Fruit fly (Drosophila melanogaster) whole organism, embryonic: ENCODE results near the gene cerv.

Source experiments
- Bgb ChIP-seq: fragments of 200-800 bp; sonication (Bioruptor generic); IDR thresholded peaks from 2 replicates; pipeline ENCODE4 v1.3.6; 2022; ENCODE audit warnings: missing biosample characterization, missing genetic modification characterization; ENCODE audit not compliant: partially characterized antibody
- Bteb2 ChIP-seq: fragments of 200-800 bp; sonication (Bioruptor generic); optimal IDR thresholded peaks from 2 replicates; lab custom pipeline; 2016; ENCODE audit warnings: missing biosample characterization, missing genetic modification characterization
- CG1024 ChIP-seq: fragments of 200-800 bp; sonication (Bioruptor generic); IDR thresholded peaks from 2 replicates; pipeline ENCODE4 v1.3.6; 2022; ENCODE audit warnings: missing biosample characterization, missing genetic modification characterization
- CG10274 ChIP-seq: fragments of 200-800 bp; sonication (Bioruptor generic); optimal IDR thresholded peaks from 3 replicates; lab custom pipeline; 2017; ENCODE audit warnings: missing biosample characterization, mild to moderate bottlenecking, missing genetic modification characterization
- CG12942 ChIP-seq: fragments of 200-800 bp; sonication (Bioruptor generic); optimal IDR thresholded peaks from 3 replicates; lab custom pipeline; 2016; ENCODE audit warnings: missing biosample characterization, missing genetic modification characterization
- CG13287 ChIP-seq: fragments of 200-800 bp; sonication (Bioruptor generic); IDR thresholded peaks from 2 replicates; pipeline ENCODE4 v1.3.6; 2022; ENCODE audit warnings: missing biosample characterization, missing genetic modification characterization; ENCODE audit not compliant: partially characterized antibody
- CG15479 ChIP-seq: fragments of 200-800 bp; sonication (Bioruptor generic); optimal IDR thresholded peaks from 3 replicates; lab custom pipeline; 2019; ENCODE audit warnings: missing biosample characterization, mild to moderate bottlenecking, missing genetic modification characterization, moderate library complexity
- CG16813 ChIP-seq: fragments of 200-800 bp; sonication (Bioruptor generic); IDR thresholded peaks from 3 replicates; pipeline ENCODE4 v1.3.6; 2022; ENCODE audit warnings: missing biosample characterization, missing genetic modification characterization; ENCODE audit not compliant: partially characterized antibody
- CG17359 ChIP-seq: fragments of 200-800 bp; sonication (Bioruptor generic); optimal IDR thresholded peaks from 3 replicates; lab custom pipeline; 2018; ENCODE audit warnings: missing biosample characterization, mild to moderate bottlenecking, missing genetic modification characterization, moderate library complexity
- CG3838 ChIP-seq: fragments of 200-800 bp; sonication (Bioruptor generic); optimal IDR thresholded peaks from 3 replicates; lab custom pipeline; 2016; ENCODE audit warnings: missing biosample characterization, missing genetic modification characterization
- CG4404 ChIP-seq: fragments of 200-800 bp; sonication (Bioruptor generic); IDR thresholded peaks from 2 replicates; pipeline ENCODE4 v1.3.6; 2022; ENCODE audit warnings: missing biosample characterization, missing genetic modification characterization
- CG4617 ChIP-seq: fragments of 200-800 bp; sonication (Bioruptor generic); optimal IDR thresholded peaks from 3 replicates; lab custom pipeline; 2016; ENCODE audit warnings: missing biosample characterization, missing genetic modification characterization, borderline replicate concordance
- CG8765 ChIP-seq: fragments of 200-800 bp; sonication (Bioruptor generic); IDR thresholded peaks from 2 replicates; pipeline ENCODE4 v1.3.6; 2022; ENCODE audit warnings: missing biosample characterization, missing genetic modification characterization
- CG9932 ChIP-seq: fragments of 200-800 bp; sonication (Bioruptor generic); IDR thresholded peaks from 2 replicates; pipeline ENCODE4 v1.3.6; 2022; ENCODE audit warnings: missing biosample characterization, missing genetic modification characterization
- CoRest ChIP-seq: fragments of 200-800 bp; sonication (Bioruptor generic); optimal IDR thresholded peaks from 3 replicates; lab custom pipeline; 2018; ENCODE audit warnings: missing biosample characterization, mild to moderate bottlenecking, missing genetic modification characterization, moderate library complexity
- Dp ChIP-seq: fragments of 200-800 bp; sonication (Bioruptor generic); optimal IDR thresholded peaks from 2 replicates; lab custom pipeline; 2018; ENCODE audit warnings: missing biosample characterization, mild to moderate bottlenecking, missing genetic modification characterization, moderate library complexity
- Dref ChIP-seq: fragments of 200-800 bp; sonication (Bioruptor generic); IDR thresholded peaks from 2 replicates; pipeline ENCODE4 v1.3.6; 2022; ENCODE audit warnings: missing biosample characterization, missing genetic modification characterization
- HLH3B ChIP-seq: fragments of 200-800 bp; sonication (Bioruptor generic); IDR thresholded peaks from 2 replicates; pipeline ENCODE4 v1.3.6; 2022; ENCODE audit warnings: missing biosample characterization, missing genetic modification characterization
- HLH54F ChIP-seq: fragments of 200-800 bp; sonication (Bioruptor generic); optimal IDR thresholded peaks from 3 replicates; lab custom pipeline; 2016; ENCODE audit warnings: missing biosample characterization, missing genetic modification characterization
- Med ChIP-seq: fragments of 200-800 bp; sonication (Bioruptor generic); peaks from one replicate; lab custom pipeline; 2016; ENCODE audit warnings: missing biosample characterization, missing genetic modification characterization, mild to moderate bottlenecking, inconsistent platforms, moderate library complexity
- Mrtf ChIP-seq: fragments of 200-800 bp; sonication (Bioruptor generic); IDR thresholded peaks from 3 replicates; pipeline ENCODE4 v1.3.6; 2022; ENCODE audit warnings: missing biosample characterization, missing genetic modification characterization
- Ptx1 ChIP-seq: fragments of 200-800 bp; sonication (Bioruptor generic); IDR thresholded peaks from 2 replicates; pipeline ENCODE4 v1.3.6; 2022; ENCODE audit warnings: missing biosample characterization, missing genetic modification characterization
- Rfx ChIP-seq: fragments of 200-800 bp; sonication (Bioruptor generic); IDR thresholded peaks from 2 replicates; pipeline ENCODE4 v1.3.6; 2022; ENCODE audit warnings: missing biosample characterization, missing genetic modification characterization
- Scr ChIP-seq: fragments of 200-800 bp; sonication (Bioruptor generic); IDR thresholded peaks from 2 replicates; pipeline ENCODE4 v1.3.6; 2022; ENCODE audit warnings: missing biosample characterization, missing genetic modification characterization; ENCODE audit not compliant: partially characterized antibody
- Tbp ChIP-seq: fragments of >200 bp; optimal IDR thresholded peaks from 2 replicates; lab custom pipeline; 2018; ENCODE audit warnings: missing biosample characterization, missing genetic modification characterization
- Xbp1 ChIP-seq: fragments of 200-800 bp; sonication (Bioruptor generic); optimal IDR thresholded peaks from 3 replicates; lab custom pipeline; 2016; ENCODE audit warnings: missing biosample characterization, mild to moderate bottlenecking, missing genetic modification characterization
- Xrp1 ChIP-seq: fragments of 200-800 bp; sonication (Bioruptor generic); IDR thresholded peaks from 2 replicates; pipeline ENCODE4 v1.3.6; 2022; ENCODE audit warnings: missing biosample characterization, missing genetic modification characterization
- amos ChIP-seq: fragments of 200-800 bp; sonication (Bioruptor generic); IDR thresholded peaks from 2 replicates; pipeline ENCODE4 v1.3.6; 2022; ENCODE audit warnings: missing biosample characterization, missing genetic modification characterization; ENCODE audit not compliant: partially characterized antibody
- aop ChIP-seq: fragments of 200-800 bp; sonication (Bioruptor generic); IDR thresholded peaks from 2 replicates; pipeline ENCODE4 v1.3.6; 2022; ENCODE audit warnings: missing biosample characterization, missing genetic modification characterization
- bab2 ChIP-seq: fragments of 200-800 bp; sonication (Bioruptor generic); optimal IDR thresholded peaks from 2 replicates; lab custom pipeline; 2016; ENCODE audit warnings: missing biosample characterization, missing genetic modification characterization
- bsh ChIP-seq, 2 experiments: fragments of 200-800 bp; sonication (Bioruptor generic); optimal IDR thresholded peaks; 2 replicates each; lab custom pipeline; 2017 to 2018; ENCODE audit warnings: mild to moderate bottlenecking in 2 of 2, missing biosample characterization in 2 of 2, missing genetic modification characterization in 2 of 2, moderate library complexity in 1 of 2
- chinmo ChIP-seq: fragments of 200-800 bp; sonication (Bioruptor generic); IDR thresholded peaks from 4 replicates; pipeline ENCODE4 v1.3.6; 2022; ENCODE audit warnings: missing biosample characterization, missing genetic modification characterization; ENCODE audit not compliant: partially characterized antibody
- croc ChIP-seq: fragments of 200-800 bp; sonication (Bioruptor generic); conservative IDR thresholded peaks from 3 replicates; pipeline ENCODE4 v1.3.6; 2022; ENCODE audit warnings: missing biosample characterization, missing genetic modification characterization
- dmrt11E ChIP-seq: fragments of 200-800 bp; sonication (Bioruptor generic); optimal IDR thresholded peaks from 3 replicates; lab custom pipeline; 2018; ENCODE audit warnings: missing biosample characterization, mild to moderate bottlenecking, missing genetic modification characterization, moderate library complexity
- grau ChIP-seq: fragments of 200-800 bp; optimal IDR thresholded peaks from 3 replicates; lab custom pipeline; 2019; ENCODE audit warnings: missing biosample characterization, mild to moderate bottlenecking, missing genetic modification characterization, moderate library complexity
- grn ChIP-seq: fragments of 200-800 bp; sonication (Bioruptor generic); optimal IDR thresholded peaks from 3 replicates; lab custom pipeline; 2017; ENCODE audit warnings: missing biosample characterization, missing genetic modification characterization
- ind ChIP-seq: fragments of 200-800 bp; sonication (Bioruptor generic); optimal IDR thresholded peaks from 3 replicates; lab custom pipeline; 2016; ENCODE audit warnings: missing biosample characterization, missing genetic modification characterization
- ken ChIP-seq: fragments of 200-800 bp; sonication (Bioruptor generic); IDR thresholded peaks from 3 replicates; pipeline ENCODE4 v1.3.6; 2022; ENCODE audit warnings: missing biosample characterization, missing genetic modification characterization
- klu ChIP-seq: fragments of 200-800 bp; sonication (Bioruptor generic); IDR thresholded peaks from 2 replicates; pipeline ENCODE4 v1.3.6; 2022; ENCODE audit warnings: missing biosample characterization, missing genetic modification characterization
- maf-S ChIP-seq: fragments of 200-800 bp; sonication (Bioruptor generic); optimal IDR thresholded peaks from 2 replicates; lab custom pipeline; 2016; ENCODE audit warnings: missing biosample characterization, missing genetic modification characterization
- pita ChIP-seq: fragments of 200-800 bp; sonication (Bioruptor generic); optimal IDR thresholded peaks from 2 replicates; lab custom pipeline; 2017; ENCODE audit warnings: missing biosample characterization, mild to moderate bottlenecking, missing genetic modification characterization
- prd ChIP-seq, 3 experiments: fragments of >200 bp in 2 of 3; fragments of 200-800 bp in 1 of 3; sonication (Bioruptor generic) in 1 of 3; optimal IDR thresholded peaks in 2 of 3; IDR thresholded peaks in 1 of 3; 2 replicates in 2 of 3; 3 replicates in 1 of 3; pipeline versions ENCODE4 v1.3.6 to Lab custom; 2017 to 2022; ENCODE audit warnings: missing biosample characterization in 1 of 3, missing genetic modification characterization in 1 of 3
- psq ChIP-seq: fragments of 200-800 bp; sonication (Bioruptor generic); optimal IDR thresholded peaks from 2 replicates; lab custom pipeline; 2017; ENCODE audit warnings: missing biosample characterization, missing genetic modification characterization
- ranshi ChIP-seq: fragments of 200-800 bp; sonication (Bioruptor generic); IDR thresholded peaks from 2 replicates; pipeline ENCODE4 v1.3.6; 2022; ENCODE audit warnings: missing biosample characterization, missing genetic modification characterization
- slou ChIP-seq: fragments of 200-800 bp; sonication (Bioruptor generic); optimal IDR thresholded peaks from 3 replicates; lab custom pipeline; 2016; ENCODE audit warnings: missing biosample characterization, missing genetic modification characterization
- stc ChIP-seq: fragments of 200-800 bp; sonication (Bioruptor generic); IDR thresholded peaks from 2 replicates; pipeline ENCODE4 v1.3.6; 2022; ENCODE audit warnings: missing biosample characterization, missing genetic modification characterization
- tin ChIP-seq: fragments of 200-800 bp; sonication (Bioruptor generic); optimal IDR thresholded peaks from 3 replicates; lab custom pipeline; 2016; ENCODE audit warnings: missing biosample characterization, missing genetic modification characterization
- trem ChIP-seq: fragments of 200-800 bp; optimal IDR thresholded peaks from 3 replicates; lab custom pipeline; 2019; ENCODE audit warnings: missing biosample characterization, mild to moderate bottlenecking, missing genetic modification characterization, moderate library complexity
- vvl ChIP-seq: fragments of 200-800 bp; sonication (Bioruptor generic); IDR thresholded peaks from 2 replicates; pipeline ENCODE4 v1.3.6; 2022; ENCODE audit warnings: missing biosample characterization, missing genetic modification characterization

Gene cerv

dm6 chrX:15594230-15594857 is 16.4 kb upstream of the cerv start (continued):
- TF ChIP-seq Mrtf (GFP tag; lab: Robert Waterston, UW) (peak; percentile 73), Rfx (GFP tag; lab: Robert Waterston, UW) (peak; percentile 80), prd (optimal IDR thresholded peaks at IDR 0.05; lab: Kevin White, UChicago) (no peak), prd (GFP tag; IDR thresholded peaks at IDR 0.05; lab: Robert Waterston, UW) (peak; percentile 51; the same call in 2 of the 3 replicates), Dp (GFP tag; lab: Kevin White, UChicago) (peak; percentile 51), HLH54F (GFP tag; lab: Kevin White, UChicago) (no peak), HLH3B (GFP tag; lab: Robert Waterston, UW) (peak; percentile 49), grn (GFP tag; lab: Kevin White, UChicago) (no peak), CG15479 (no peak), ranshi (GFP tag; lab: Robert Waterston, UW) (0 out of 2 replicates have a peak, but pooled peaks have one; percentile 17), Ptx1 (peak; percentile 73), stc (GFP tag; lab: Robert Waterston, UW) (0 out of 2 replicates have a peak, but pooled peaks have one; percentile 5), grau (tag; lab: Kevin White, UChicago) (peak; percentile 26), amos (GFP tag; lab: Robert Waterston, UW) (peak; percentile 77), psq (GFP tag; lab: Kevin White, UChicago) (no peak), dmrt11E (tag; lab: Kevin White, UChicago) (peak; percentile 11), CG3838 (GFP tag; lab: Kevin White, UChicago) (no peak), bab2 (GFP tag; lab: Kevin White, UChicago) (peak; percentile 25), CoRest (tag; lab: Kevin White, UChicago) (peak; percentile 29), klu (GFP tag; lab: Robert Waterston, UW) (peak; percentile 35; the same call in 1 of the 2 replicates), ken (GFP tag; lab: Robert Waterston, UW) (peak; percentile 66; the same call in 2 of the 3 replicates), tin (GFP tag; lab: Kevin White, UChicago) (peak; percentile 29), vvl (GFP tag; lab: Robert Waterston, UW) (peak; percentile 70), CG12942 (GFP tag; lab: Kevin White, UChicago) (peak; percentile 5), croc (GFP tag; lab: Robert Waterston, UW) (peak; percentile 12; the same call in 1 of the 3 replicates), slou (GFP tag; lab: Kevin White, UChicago) (no peak), maf-S (GFP tag; lab: Kevin White, UChicago) (no peak), Xbp1 (GFP tag; lab: Kevin White, UChicago) (peak; percentile 65), Tbp (GFP tag; lab: Kevin White, UChicago) (no peak), pita (GFP tag; lab: Kevin White, UChicago) (peak; percentile 40), trem (peak; percentile 31), Scr (GFP tag; lab: Robert Waterston, UW) (no peak; the same call in 1 of the 2 replicates), CG16813 (GFP tag; lab: Robert Waterston, UW) (peak; percentile 61), bsh (GFP tag; optimal IDR thresholded peaks at IDR 0.05; lab: Kevin White, UChicago) (peak in 1 of 2 experiments; percentile 2), aop (GFP tag; lab: Robert Waterston, UW) (no peak), CG4404 (0 out of 2 replicates have a peak, but pooled peaks have one; percentile 7), Bgb (peak; percentile 71), CG17359 (tag; lab: Kevin White, UChicago) (peak; percentile 18), CG1024 (GFP tag; lab: Robert Waterston, UW) (no peak), Dref (GFP tag; lab: Robert Waterston, UW) (no peak), CG8765 (GFP tag; lab: Robert Waterston, UW) (no peak; the same call in 1 of the 2 replicates), Med (GFP tag; lab: Kevin White, UChicago) (peak; percentile 75), ind (peak; percentile 5), CG4617 (GFP tag; lab: Kevin White, UChicago) (no peak), Xrp1 (GFP tag; lab: Robert Waterston, UW) (no peak), CG9932 (peak; percentile 78), chinmo (GFP tag; lab: Robert Waterston, UW) (0 out of 4 replicates have a peak, but pooled peaks have one; percentile 36), CG10274 (no peak), Bteb2 (GFP tag; lab: Kevin White, UChicago) (no peak), CG13287 (GFP tag; lab: Robert Waterston, UW) (peak; percentile 27; the same call in 1 of the 2 replicates)
